Worm (Caenorhabditis elegans) whole organism, L4 larva: ENCODE data around the gene smcl-1.

ENCODE experiments used
- F26F4.8 ChIP-seq: fragments of 200-800 bp; sonication (Bioruptor generic); conservative IDR thresholded peaks from 2 replicates; pipeline ENCODE4 v1.3.6; 2022; ENCODE audit warnings: missing genetic modification characterization, missing compliant biosample characterization
- F37D6.2 ChIP-seq: sonication (generic microtip); optimal IDR thresholded peaks from 2 replicates; lab custom pipeline; 2016; ENCODE audit warnings: mild to moderate bottlenecking, missing genetic modification characterization, missing compliant biosample characterization
- R02D3.7 ChIP-seq: fragments of 150-350 bp; sonication (generic microtip); optimal IDR thresholded peaks from 3 replicates; lab custom pipeline; 2014; ENCODE audit warnings: missing biosample characterization, missing genetic modification characterization
- Y105C5A.15 ChIP-seq: fragments of 200-800 bp; sonication (Bioruptor generic); IDR thresholded peaks from 2 replicates; pipeline ENCODE4 v1.3.6; 2022; ENCODE audit warnings: missing genetic modification characterization, missing compliant biosample characterization
- Y75B8A.6 ChIP-seq: fragments of 200-800 bp; sonication (Bioruptor generic); IDR thresholded peaks from 2 replicates; pipeline ENCODE4 v1.3.6; 2022; ENCODE audit warnings: missing genetic modification reagents, missing genetic modification characterization, missing compliant biosample characterization
- ZK337.2 ChIP-seq: fragments of 200-800 bp; sonication (Bioruptor generic); IDR thresholded peaks from 2 replicates; pipeline ENCODE4 v1.3.6; 2022; ENCODE audit warnings: missing genetic modification reagents, missing genetic modification characterization, missing compliant biosample characterization
- attf-4 ChIP-seq: sonication (generic microtip); optimal IDR thresholded peaks from 3 replicates; lab custom pipeline; 2017; ENCODE audit warnings: missing biosample characterization, missing genetic modification characterization
- ceh-44 ChIP-seq: fragments of 200-800 bp; sonication (Bioruptor generic); IDR thresholded peaks from 2 replicates; pipeline ENCODE4 v1.3.6; 2022; ENCODE audit warnings: missing genetic modification reagents, missing genetic modification characterization, missing compliant biosample characterization
- ceh-62 ChIP-seq: sonication (generic microtip); optimal IDR thresholded peaks from 2 replicates; lab custom pipeline; 2017; ENCODE audit warnings: missing biosample characterization, missing genetic modification characterization
- cey-2 ChIP-seq: sonication (generic microtip); optimal IDR thresholded peaks from 3 replicates; lab custom pipeline; 2017; ENCODE audit warnings: missing genetic modification characterization, mild to moderate bottlenecking, missing compliant biosample characterization, antibody characterized with exemption, borderline replicate concordance; ENCODE audit not compliant: insufficient read depth
- ctbp-1 ChIP-seq: fragments of 200-800 bp; sonication (Bioruptor generic); IDR thresholded peaks from 2 replicates; pipeline ENCODE4 v1.3.6; 2022; ENCODE audit warnings: missing genetic modification reagents, missing genetic modification characterization, missing compliant biosample characterization
- daf-16 ChIP-seq, 3 experiments: sonication (generic microtip); optimal IDR thresholded peaks; 2 replicates each; lab custom pipeline; 2016 to 2017; ENCODE audit warnings: missing genetic modification characterization in 3 of 3, missing genetic modification reagents in 3 of 3, mild to moderate bottlenecking in 2 of 3, missing compliant biosample characterization in 2 of 3, missing biosample characterization in 1 of 3, moderate library complexity in 1 of 3
- daf-8 ChIP-seq: fragments of 200-800 bp; sonication (Bioruptor generic); IDR thresholded peaks from 2 replicates; pipeline ENCODE4 v1.3.6; 2022; ENCODE audit warnings: missing genetic modification characterization, missing compliant biosample characterization
- dmd-6 ChIP-seq: fragments of 200-800 bp; sonication (Bioruptor generic); IDR thresholded peaks from 2 replicates; pipeline ENCODE4 v1.3.6; 2022; ENCODE audit warnings: missing genetic modification reagents, missing genetic modification characterization, missing compliant biosample characterization
- hlh-11 ChIP-seq: fragments of 200-800 bp; sonication (Bioruptor generic); optimal IDR thresholded peaks from 2 replicates; lab custom pipeline; 2018; ENCODE audit warnings: mild to moderate bottlenecking, missing genetic modification characterization, missing compliant biosample characterization
- hlh-30 ChIP-seq: sonication (generic microtip); optimal IDR thresholded peaks from 2 replicates; lab custom pipeline; 2017; ENCODE audit warnings: antibody characterized with exemption, mild to moderate bottlenecking, missing genetic modification characterization, missing compliant biosample characterization; ENCODE audit not compliant: insufficient read depth
- lin-38 ChIP-seq: fragments of 200-800 bp; sonication (Bioruptor generic); IDR thresholded peaks from 2 replicates; pipeline ENCODE4 v1.3.6; 2022; ENCODE audit warnings: missing genetic modification reagents, missing genetic modification characterization, missing compliant biosample characterization
- lsy-2 ChIP-seq, 2 experiments: fragments of 150-350 bp in 1 of 2; sonication (generic microtip) in 1 of 2; optimal IDR thresholded peaks; 2 replicates each; lab custom pipeline; 2014 to 2017; ENCODE audit warnings: missing biosample characterization in 2 of 2, missing genetic modification characterization in 2 of 2
- madf-9 ChIP-seq: fragments of 200-800 bp; sonication (Bioruptor generic); conservative IDR thresholded peaks from 2 replicates; pipeline ENCODE4 v1.3.6; 2022; ENCODE audit warnings: missing genetic modification reagents, missing genetic modification characterization, missing compliant biosample characterization
- mdl-1 ChIP-seq, 2 experiments: fragments of 150-350 bp in 1 of 2; sonication (generic microtip) in 1 of 2; optimal IDR thresholded peaks; 2 replicates each; lab custom pipeline; 2014 to 2017; ENCODE audit warnings: missing biosample characterization in 2 of 2, missing genetic modification characterization in 2 of 2
- mes-2 ChIP-seq: sonication (generic microtip); optimal IDR thresholded peaks from 2 replicates; lab custom pipeline; 2016; ENCODE audit warnings: missing genotype, mild to moderate bottlenecking, missing genetic modification characterization, missing compliant biosample characterization; ENCODE audit not compliant: poor library complexity, severe bottlenecking
- nhr-102 ChIP-seq: sonication (generic microtip); optimal IDR thresholded peaks from 2 replicates; lab custom pipeline; 2016; ENCODE audit warnings: mild to moderate bottlenecking, missing genetic modification characterization, moderate library complexity, missing compliant biosample characterization
- nhr-237 ChIP-seq: sonication (generic microtip); optimal IDR thresholded peaks from 2 replicates; lab custom pipeline; 2017; ENCODE audit warnings: missing biosample characterization, missing genetic modification characterization
- nhr-28 ChIP-seq: fragments of 150-350 bp; optimal IDR thresholded peaks from 2 replicates; lab custom pipeline; 2014; ENCODE audit warnings: missing biosample characterization, missing genetic modification characterization
- nhr-42 ChIP-seq: fragments of 200-800 bp; sonication (Bioruptor generic); IDR thresholded peaks from 2 replicates; pipeline ENCODE4 v1.3.6; 2022; ENCODE audit warnings: missing genetic modification characterization, missing compliant biosample characterization
- nhr-48 ChIP-seq: sonication (generic microtip); optimal IDR thresholded peaks from 2 replicates; lab custom pipeline; 2016; ENCODE audit warnings: mild to moderate bottlenecking, missing genetic modification characterization, missing compliant biosample characterization
- nhr-6 ChIP-seq: fragments of 150-350 bp; optimal IDR thresholded peaks from 2 replicates; lab custom pipeline; 2014; ENCODE audit warnings: missing biosample characterization, missing genetic modification characterization
- nhr-76 ChIP-seq: fragments of 150-350 bp; optimal IDR thresholded peaks from 2 replicates; lab custom pipeline; 2014; ENCODE audit warnings: missing biosample characterization, missing genetic modification characterization
- nhr-77 ChIP-seq: fragments of 150-350 bp; optimal IDR thresholded peaks from 2 replicates; lab custom pipeline; 2014; ENCODE audit warnings: missing biosample characterization, missing genetic modification characterization
- pha-4 ChIP-seq, 2 experiments: fragments of 150-350 bp in 1 of 2; fragments of 200-800 bp in 1 of 2; sonication (Bioruptor generic) in 1 of 2; IDR thresholded peaks in 1 of 2; optimal IDR thresholded peaks in 1 of 2; 2 replicates each; pipeline versions ENCODE4 v1.3.6 to Lab custom; 2014 to 2022; ENCODE audit warnings: missing genetic modification characterization in 2 of 2, missing genetic modification reagents in 2 of 2, missing biosample characterization in 1 of 2, missing compliant biosample characterization in 1 of 2
- php-3 ChIP-seq: fragments of 200-800 bp; sonication (Bioruptor generic); IDR thresholded peaks from 2 replicates; pipeline ENCODE4 v1.3.6; 2022; ENCODE audit warnings: missing genetic modification reagents, missing genetic modification characterization, missing compliant biosample characterization
- pqm-1 ChIP-seq: sonication (generic microtip); optimal IDR thresholded peaks from 2 replicates; lab custom pipeline; 2017; ENCODE audit warnings: missing biosample characterization, missing genetic modification characterization
- skn-1 ChIP-seq: fragments of 150-350 bp; optimal IDR thresholded peaks from 2 replicates; lab custom pipeline; 2014; ENCODE audit warnings: missing biosample characterization, missing genetic modification characterization
- tag-97 ChIP-seq: fragments of 200-800 bp; sonication (Bioruptor generic); IDR thresholded peaks from 2 replicates; pipeline ENCODE4 v1.3.6; 2022; ENCODE audit warnings: missing genetic modification characterization, missing compliant biosample characterization
- unc-130 ChIP-seq: sonication (generic microtip); optimal IDR thresholded peaks from 2 replicates; lab custom pipeline; 2016; ENCODE audit warnings: missing genetic modification reagents, missing genetic modification characterization, missing compliant biosample characterization
- unc-39 ChIP-seq: sonication (generic microtip); optimal IDR thresholded peaks from 2 replicates; lab custom pipeline; 2017; ENCODE audit warnings: missing biosample characterization, missing genetic modification characterization
- unc-62 ChIP-seq, 3 experiments: fragments of 150-350 bp in 1 of 3; sonication (generic microtip); optimal IDR thresholded peaks in 2 of 3; peaks in 1 of 3; 1 replicate in 1 of 3; 2 replicates in 2 of 3; lab custom pipeline; 2014 to 2017; ENCODE audit warnings: missing biosample characterization in 3 of 3, missing genetic modification characterization in 3 of 3, missing genetic modification reagents in 3 of 3, missing genotype in 1 of 3
- zag-1 ChIP-seq: fragments of 150-350 bp; optimal IDR thresholded peaks from 2 replicates; lab custom pipeline; 2014; ENCODE audit warnings: missing biosample characterization, missing genetic modification characterization
- zfp-2 ChIP-seq: sonication (generic microtip); optimal IDR thresholded peaks from 2 replicates; lab custom pipeline; 2016; ENCODE audit warnings: mild to moderate bottlenecking, missing genetic modification characterization, missing compliant biosample characterization
- zfp-3 ChIP-seq: fragments of 200-800 bp; sonication (Bioruptor generic); conservative IDR thresholded peaks from 2 replicates; pipeline ENCODE4 v1.3.6; 2022; ENCODE audit warnings: missing genetic modification reagents, missing genetic modification characterization, missing compliant biosample characterization

The smcl-1 gene

DNA sequence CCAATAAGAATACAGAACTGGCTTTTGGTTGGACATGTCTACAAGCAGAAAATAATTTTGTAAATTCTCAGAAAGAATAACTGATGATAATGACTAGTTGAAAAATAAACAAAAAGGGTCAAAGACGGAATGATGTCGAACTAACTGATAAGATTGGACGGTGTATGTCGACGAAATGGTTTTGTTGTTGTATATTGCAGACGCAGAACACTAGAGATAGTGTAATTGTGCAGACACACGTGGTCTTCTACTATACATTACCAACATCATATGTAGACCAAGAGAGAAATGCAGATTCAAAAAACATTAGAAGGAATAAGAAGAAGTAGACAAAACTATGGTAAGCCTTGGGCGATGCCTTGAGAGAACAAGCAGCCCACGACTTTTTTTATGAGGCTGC is 34.5 kb downstream of the smcl-1 start, which contains the start of the genes gst-42 and D1053.2 (continued):
- TF ChIP-seq ceh-62 (no peak), ctbp-1 (GFP tag; lab: Robert Waterston, UW) (no peak), nhr-102 (peak; percentile 78), nhr-48 (tag; lab: Kevin White, UChicago) (peak; percentile 66)

DNA sequence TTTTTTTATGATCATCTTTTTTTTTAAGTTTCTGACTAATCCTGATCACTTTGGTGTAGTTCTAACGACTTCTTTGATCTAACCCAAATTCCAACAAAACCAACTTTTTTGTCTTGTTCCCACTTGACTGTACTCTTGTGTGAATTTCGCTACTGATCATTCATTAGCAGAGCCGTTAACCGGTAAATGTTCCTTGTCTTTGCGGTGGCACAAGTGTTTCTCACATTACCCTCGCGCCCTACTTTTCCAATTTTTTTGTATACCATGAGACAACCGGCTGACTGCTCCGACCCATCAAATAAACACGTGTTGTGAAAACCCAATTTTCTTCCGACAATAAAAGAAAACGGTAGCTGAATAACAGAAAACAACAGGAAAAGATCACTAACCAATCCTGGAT is 39.5 kb downstream of the smcl-1 start:
- TF ChIP-seq Y75B8A.6 (GFP tag; lab: Robert Waterston, UW) (no peak), madf-9 (GFP tag; lab: Robert Waterston, UW) (no peak), zfp-2 (no peak), ZK337.2 (GFP tag; lab: Robert Waterston, UW) (no peak), hlh-30 (tag; lab: Kevin White, UChicago) (peak; percentile 28), nhr-6 (tag; lab: Kevin White, UChicago) (no peak), unc-62 (GFP tag; optimal IDR thresholded peaks at IDR 0.05 in 1 of 2; lab: Kevin White, UChicago) (peak in 1 of 2 experiments; percentile 93), unc-62 (tag; optimal IDR thresholded peaks at IDR 0.05; lab: Kevin White, UChicago) (no peak), skn-1 (tag; lab: Kevin White, UChicago) (no peak), lin-38 (no peak), tag-97 (GFP tag; lab: Robert Waterston, UW) (no peak)

DNA sequence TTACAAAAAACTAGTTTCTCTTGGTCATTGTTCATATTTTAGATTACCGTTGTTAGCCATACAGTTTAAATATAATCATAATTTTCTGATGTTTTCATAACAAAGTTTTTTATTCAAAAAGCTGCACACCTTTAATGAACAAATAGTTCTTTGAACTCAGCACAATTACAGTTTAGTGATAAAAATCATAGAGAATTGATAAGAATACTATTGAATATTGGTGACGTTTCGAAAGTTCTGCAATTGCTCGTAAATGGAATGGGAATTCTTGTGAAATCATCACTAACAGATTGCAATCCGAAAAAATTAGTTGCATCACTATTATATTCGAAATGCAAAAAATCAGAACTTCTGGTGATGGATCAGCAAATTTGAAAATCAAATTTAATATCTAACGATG is 40.8 kb downstream of the smcl-1 start:
- TF ChIP-seq pqm-1 (tag; lab: Kevin White, UChicago) (peak; percentile 29), attf-4 (tag; lab: Kevin White, UChicago) (no peak), daf-16 (GFP tag; optimal IDR thresholded peaks at IDR 0.05; lab: Kevin White, UChicago) (no peak), daf-16 (tag; optimal IDR thresholded peaks at IDR 0.05; lab: Kevin White, UChicago) (peak; percentile 49), ceh-62 (no peak), zfp-3 (GFP tag; lab: Robert Waterston, UW) (no peak), nhr-28 (tag; lab: Kevin White, UChicago) (peak; percentile 40)

DNA sequence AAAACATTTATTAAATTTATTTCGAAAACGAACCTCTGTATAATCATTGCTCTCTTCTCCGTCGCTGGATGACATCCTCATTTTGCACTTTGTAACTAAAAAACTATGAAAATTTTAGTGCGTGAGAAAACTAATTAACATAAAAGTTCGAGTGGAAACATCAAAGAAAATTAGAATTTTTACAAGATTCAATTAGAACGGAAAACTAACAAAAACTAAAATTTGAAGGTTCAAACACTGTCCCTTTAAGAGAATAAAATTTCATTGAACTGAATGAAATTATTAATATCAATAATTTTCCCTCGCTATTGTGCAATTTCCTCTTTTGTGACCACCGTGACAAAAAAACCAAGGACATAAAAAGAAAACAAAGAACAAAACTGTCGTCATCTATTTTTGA is 43.8 kb downstream of the smcl-1 start, which contains the start of gene D1053.3:
Gene D1053.3, minus strand, starts transcription at position 101 of the 400 bp plus-strand sequence.
- no peak for TF ChIP-seq pqm-1 (tag; lab: Kevin White, UChicago)
- no peak for TF ChIP-seq unc-130
- TF ChIP-seq nhr-48 (tag; lab: Kevin White, UChicago) = no peak
- no peak for TF ChIP-seq F26F4.8 (GFP tag; lab: Robert Waterston, UW)
- TF ChIP-seq attf-4 (tag; lab: Kevin White, UChicago) = no peak
- TF ChIP-seq tag-97 (GFP tag; lab: Robert Waterston, UW) = no peak
- TF ChIP-seq ceh-44 (GFP tag; lab: Robert Waterston, UW) = no peak
- TF ChIP-seq nhr-76 (tag; lab: Kevin White, UChicago) = no peak
- no peak for TF ChIP-seq skn-1 (tag; lab: Kevin White, UChicago)

DNA sequence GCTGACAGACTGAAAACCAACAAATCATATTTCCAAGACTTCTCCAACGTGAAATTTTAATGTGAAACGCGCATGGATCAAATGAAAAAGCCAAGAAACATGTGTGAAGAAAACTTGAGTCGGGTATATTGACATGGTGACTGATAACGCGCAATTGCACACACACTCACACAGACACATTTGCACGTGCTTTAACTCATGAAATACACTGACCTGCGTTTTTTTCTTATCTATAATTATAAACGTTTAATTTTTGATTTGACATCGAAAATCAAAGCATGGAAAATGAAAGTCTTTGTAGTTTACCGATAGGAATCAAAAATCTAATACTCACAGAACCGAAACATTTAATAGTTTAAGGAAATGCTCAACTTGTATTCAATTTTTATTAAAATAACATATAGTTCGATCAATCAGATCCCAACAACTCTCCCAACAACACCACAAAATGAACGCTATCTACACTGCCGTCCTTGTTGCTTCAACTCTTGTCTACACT is 45.4 kb downstream of the smcl-1 start, which contains the start of gene nspa-9:
Gene nspa-9, plus strand, starts transcription at position 449 of the 499 bp plus-strand sequence.
- peak; percentile 80 for TF ChIP-seq nhr-28 (tag; lab: Kevin White, UChicago)
- no peak for TF ChIP-seq cey-2 (tag; lab: Kevin White, UChicago)
- peak; percentile 15 to 87 for TF ChIP-seq mdl-1 (tag; optimal IDR thresholded peaks at IDR 0.05; lab: Kevin White, UChicago)
- no peak for TF ChIP-seq mes-2 (tag; lab: Kevin White, UChicago)
- no peak for TF ChIP-seq pha-4 (GFP tag; IDR thresholded peaks at IDR 0.05; lab: Robert Waterston, UW)
- no peak for TF ChIP-seq pha-4 (tag; optimal IDR thresholded peaks at IDR 0.05; lab: Kevin White, UChicago)
- TF ChIP-seq Y105C5A.15 = no peak
- no peak for TF ChIP-seq daf-8 (GFP tag; lab: Robert Waterston, UW)
- TF ChIP-seq zag-1 = no peak
- TF ChIP-seq nhr-237 (tag; lab: Kevin White, UChicago) = no peak
- TF ChIP-seq lsy-2 (tag; optimal IDR thresholded peaks at IDR 0.05; lab: Kevin White, UChicago) = no peak
- peak; percentile 95 for TF ChIP-seq dmd-6 (GFP tag; lab: Robert Waterston, UW)
- TF ChIP-seq php-3 = no peak
- no peak for TF ChIP-seq nhr-6 (tag; lab: Kevin White, UChicago)
- TF ChIP-seq unc-62 (GFP tag; optimal IDR thresholded peaks at IDR 0.05 in 1 of 2; lab: Kevin White, UChicago) = peak in 1 of 2 experiments; percentile 81
- no peak for TF ChIP-seq unc-62 (tag; optimal IDR thresholded peaks at IDR 0.05; lab: Kevin White, UChicago)
- no peak for TF ChIP-seq R02D3.7 (tag; lab: Kevin White, UChicago)
- TF ChIP-seq F37D6.2 (tag; lab: Kevin White, UChicago) = no peak
- no peak for TF ChIP-seq unc-39 (tag; lab: Kevin White, UChicago)
- no peak for TF ChIP-seq nhr-42
- peak; percentile 83 for TF ChIP-seq hlh-11 (tag; lab: Kevin White, UChicago)
- no peak for TF ChIP-seq daf-16 (GFP tag; optimal IDR thresholded peaks at IDR 0.05; lab: Kevin White, UChicago)
- peak; percentile 91 for TF ChIP-seq daf-16 (tag; optimal IDR thresholded peaks at IDR 0.05; lab: Kevin White, UChicago)
- no peak for TF ChIP-seq ctbp-1 (GFP tag; lab: Robert Waterston, UW)
- peak; percentile 82 for TF ChIP-seq nhr-77 (tag; lab: Kevin White, UChicago)
